Worm (Caenorhabditis elegans): ENCODE results near the gene frm-7.

frm-7 gene

ce11 chrV:12300780-12301460 lies 1.4 kb upstream of the frm-7 start:
- TF ChIP-seq nhr-77 (tag; optimal IDR thresholded peaks at IDR 0.05) (no peak), ama-1 (optimal IDR thresholded peaks at IDR 0.05) (peak; percentile 3), jun-1 (tag; optimal IDR thresholded peaks at IDR 0.05) (no peak), nhr-11 (tag; optimal IDR thresholded peaks at IDR 0.05) (no peak), ZK546.5 (tag; optimal IDR thresholded peaks at IDR 0.05) (no peak), nhr-28 (tag; optimal IDR thresholded peaks at IDR 0.05) (no peak), pqm-1 (tag; optimal IDR thresholded peaks at IDR 0.05) (peak; percentile 13), nhr-12 (tag; optimal IDR thresholded peaks at IDR 0.05) (no peak), egl-27 (tag; optimal IDR thresholded peaks at IDR 0.05) (no peak), fkh-2 (tag; optimal IDR thresholded peaks at IDR 0.05) (no peak), hmg-11 (tag; optimal IDR thresholded peaks at IDR 0.05) (no peak), snpc-4 (tag; optimal IDR thresholded peaks at IDR 0.05) (no peak), nhr-67 (tag; optimal IDR thresholded peaks at IDR 0.05) (no peak), nhr-23 (tag; optimal IDR thresholded peaks at IDR 0.05) (peak; percentile 24), elt-1 (tag; optimal IDR thresholded peaks at IDR 0.05) (no peak), ztf-11 (tag; optimal IDR thresholded peaks at IDR 0.05) (no peak), elt-2 (tag; optimal IDR thresholded peaks at IDR 0.05) (peak; percentile 75), nhr-25 (tag; optimal IDR thresholded peaks at IDR 0.05) (peak; percentile 6), pha-4 (tag; optimal IDR thresholded peaks at IDR 0.05) (peak; percentile 73), ceh-28 (tag; optimal IDR thresholded peaks at IDR 0.05) (no peak), aly-2 (tag; optimal IDR thresholded peaks at IDR 0.05) (no peak), ceh-9 (tag; optimal IDR thresholded peaks at IDR 0.05) (no peak)

- TF ChIP-seq elt-1 (tag; optimal IDR thresholded peaks at IDR 0.05) (peak; percentile 16), nhr-76 (tag; optimal IDR thresholded peaks at IDR 0.05) (peak; percentile 79), nhr-12 (tag; optimal IDR thresholded peaks at IDR 0.05) (peak; percentile 4), eor-1 (tag; optimal IDR thresholded peaks at IDR 0.05) (no peak), nhr-43 (tag; optimal IDR thresholded peaks at IDR 0.05; ENCODE audit: poor library complexity, severe bottlenecking) (peak; percentile 97), sea-2 (GFP tag; optimal IDR thresholded peaks at IDR 0.05) (peak; percentile 5), nhr-67 (tag; optimal IDR thresholded peaks at IDR 0.05) (peak; percentile 6), unc-39 (tag; optimal IDR thresholded peaks at IDR 0.05) (no peak), ZK546.5 (tag; optimal IDR thresholded peaks at IDR 0.05) (peak; percentile 7), skn-1 (tag; optimal IDR thresholded peaks at IDR 0.05) (peak; percentile 80), daf-12 (tag; optimal IDR thresholded peaks at IDR 0.05) (no peak), ztf-11 (tag; optimal IDR thresholded peaks at IDR 0.05) (peak; percentile 42), mml-1 (tag; optimal IDR thresholded peaks at IDR 0.05) (peak; percentile 5), aly-2 (tag; optimal IDR thresholded peaks at IDR 0.05) (peak; percentile 82), egl-5 (tag; optimal IDR thresholded peaks at IDR 0.05) (peak; percentile 58), nhr-11 (tag; optimal IDR thresholded peaks at IDR 0.05) (peak; percentile 26), ztf-4 (tag; optimal IDR thresholded peaks at IDR 0.05) (peak; percentile 71), elt-3 (tag; optimal IDR thresholded peaks at IDR 0.05) (peak in 2 of 3 experiments; percentile 28 to 77), nhr-25 (tag; optimal IDR thresholded peaks at IDR 0.05) (peak; percentile 70), tbx-2 (tag; optimal IDR thresholded peaks at IDR 0.05) (peak; percentile 95), fkh-2 (tag; optimal IDR thresholded peaks at IDR 0.05) (no peak), lin-15B (tag; optimal IDR thresholded peaks at IDR 0.05) (peak; percentile 35), hmg-11 (tag; optimal IDR thresholded peaks at IDR 0.05) (peak; percentile 100), lin-39 (tag; optimal IDR thresholded peaks at IDR 0.05) (peak; percentile 89), nhr-77 (tag; optimal IDR thresholded peaks at IDR 0.05) (peak; percentile 75), snpc-4 (tag; optimal IDR thresholded peaks at IDR 0.05) (no peak), ama-1 (optimal IDR thresholded peaks at IDR 0.05) (peak; percentile 88), zag-1 (tag; optimal IDR thresholded peaks at IDR 0.05) (peak; percentile 67), ceh-16 (tag; optimal IDR thresholded peaks at IDR 0.05) (peak; percentile 37), ceh-82 (tag; optimal IDR thresholded peaks at IDR 0.05) (peak; percentile 94), fos-1 (tag; optimal IDR thresholded peaks at IDR 0.05) (no peak), mdl-1 (tag; optimal IDR thresholded peaks at IDR 0.05) (no peak), R02D3.7 (tag; optimal IDR thresholded peaks at IDR 0.05) (peak; percentile 69), fkh-10 (GFP tag; optimal IDR thresholded peaks at IDR 0.05) (peak; percentile 45), pha-4 (tag; optimal IDR thresholded peaks at IDR 0.05) (peak; percentile 75), nhr-28 (tag; optimal IDR thresholded peaks at IDR 0.05) (peak; percentile 56), nhr-237 (tag; optimal IDR thresholded peaks at IDR 0.05) (no peak), elt-2 (tag; optimal IDR thresholded peaks at IDR 0.05) (peak; percentile 63), lsy-12 (tag; optimal IDR thresholded peaks at IDR 0.05) (peak; percentile 94), pqm-1 (tag; optimal IDR thresholded peaks at IDR 0.05) (peak; percentile 19), egl-27 (tag; optimal IDR thresholded peaks at IDR 0.05) (peak; percentile 1), ceh-28 (tag; optimal IDR thresholded peaks at IDR 0.05) (peak; percentile 46), jun-1 (tag; optimal IDR thresholded peaks at IDR 0.05) (peak; percentile 66), ceh-9 (tag; optimal IDR thresholded peaks at IDR 0.05) (no peak), unc-62 (GFP tag; optimal IDR thresholded peaks at IDR 0.05) (peak; percentile 13), nhr-23 (tag; optimal IDR thresholded peaks at IDR 0.05) (peak; percentile 70), nfya-1 (tag; optimal IDR thresholded peaks at IDR 0.05; ENCODE audit: insufficient read depth) (peak; percentile 70)
These were observed 1.3 kb downstream of the frm-7 start for ce11 chrV:12303453-12304077.

Data from whole organism, L3 larva.